Worm (Caenorhabditis elegans) whole organism, mixed stage, embryonic: Measurements from ENCODE around the gene C35B8.3.

ENCODE experiments used
- blmp-1 ChIP-seq: fragments of 150-350 bp; optimal IDR thresholded peaks from 2 replicates; lab custom pipeline; 2014; ENCODE audit warnings: missing biosample characterization, missing genetic modification characterization
- nhr-237 ChIP-seq: fragments of 150-350 bp; optimal IDR thresholded peaks from 2 replicates; lab custom pipeline; 2014; ENCODE audit warnings: missing biosample characterization, missing genetic modification characterization

DNA sequence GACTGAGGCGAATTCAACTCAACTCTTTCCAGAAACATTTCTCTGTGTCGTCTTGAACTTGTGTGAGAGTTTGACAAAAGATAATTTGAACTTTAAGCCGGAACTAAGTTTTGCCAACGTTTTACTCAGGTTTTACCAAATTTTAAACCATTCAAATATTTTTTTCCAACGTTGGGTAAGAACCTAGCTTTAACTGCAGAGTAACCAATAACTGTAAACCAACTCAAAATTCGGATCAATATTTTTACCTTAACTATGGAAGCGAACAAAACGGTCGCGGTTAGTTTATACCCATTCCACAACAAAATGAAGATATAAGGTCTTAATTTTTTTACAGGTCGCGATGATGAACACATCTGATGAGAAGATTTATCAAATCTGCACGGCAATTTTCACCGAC is 41.0 kb upstream of the C35B8.3 start:
- TF ChIP-seq blmp-1 (no peak), nhr-237 (tag; lab: Kevin White, UChicago) (no peak)
